Worm (Caenorhabditis elegans): Measurements from ENCODE around the gene Y62H9A.9.
A peak's percentile ranks its signal among the peaks of the same experiment; 100 is the strongest.

Y62H9A.9 gene

DNA sequence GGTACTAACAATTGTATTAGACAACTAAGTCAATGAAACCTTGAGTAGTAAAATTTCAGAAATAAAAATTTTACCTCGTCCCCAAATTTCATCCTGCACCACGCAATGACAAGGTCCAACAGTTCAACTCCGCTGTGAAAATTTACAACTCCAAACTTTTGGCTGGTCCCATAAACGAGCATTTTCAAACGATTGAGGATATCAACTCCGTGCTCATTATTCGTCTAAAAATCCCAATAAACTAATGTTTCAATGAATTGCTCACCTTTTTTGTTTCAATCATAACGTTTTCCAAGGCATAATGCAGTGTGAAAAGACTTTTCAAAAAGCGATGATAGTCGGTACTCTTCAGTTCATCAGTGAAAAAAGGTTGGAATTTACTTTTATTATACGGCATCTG, 8.7 kb upstream of the Y62H9A.9 start:
- no peak for TF ChIP-seq zip-5 (tag; optimal IDR thresholded peaks at IDR 0.05)
- TF ChIP-seq hlh-6 (tag; optimal IDR thresholded peaks at IDR 0.05), result no peak
- TF ChIP-seq ceh-9 (tag; optimal IDR thresholded peaks at IDR 0.05), result no peak
- no peak for TF ChIP-seq rnt-1 (tag; optimal IDR thresholded peaks at IDR 0.05)
- no peak for TF ChIP-seq ets-4 (tag; optimal IDR thresholded peaks at IDR 0.05)
- TF ChIP-seq elt-2 (tag; optimal IDR thresholded peaks at IDR 0.05), result no peak
- TF ChIP-seq tbx-2 (tag; optimal IDR thresholded peaks at IDR 0.05), result no peak
- TF ChIP-seq nhr-11 (tag; optimal IDR thresholded peaks at IDR 0.05), result no peak
- TF ChIP-seq dmd-4 (tag; optimal IDR thresholded peaks at IDR 0.05; ENCODE audit: borderline replicate concordance), result no peak
- TF ChIP-seq sox-4 (tag; optimal IDR thresholded peaks at IDR 0.05), result no peak
- TF ChIP-seq ama-1 (optimal IDR thresholded peaks at IDR 0.05), result no peak
- TF ChIP-seq ceh-48 (tag; optimal IDR thresholded peaks at IDR 0.05), result no peak
- no peak for TF ChIP-seq K02D7.2 (tag; optimal IDR thresholded peaks at IDR 0.05)
- no peak for TF ChIP-seq C38D4.7 (GFP tag; optimal IDR thresholded peaks at IDR 0.05)
- TF ChIP-seq tbx-7 (tag; optimal IDR thresholded peaks at IDR 0.05), result no peak
- no peak for TF ChIP-seq ceh-2 (tag; optimal IDR thresholded peaks at IDR 0.05)

DNA sequence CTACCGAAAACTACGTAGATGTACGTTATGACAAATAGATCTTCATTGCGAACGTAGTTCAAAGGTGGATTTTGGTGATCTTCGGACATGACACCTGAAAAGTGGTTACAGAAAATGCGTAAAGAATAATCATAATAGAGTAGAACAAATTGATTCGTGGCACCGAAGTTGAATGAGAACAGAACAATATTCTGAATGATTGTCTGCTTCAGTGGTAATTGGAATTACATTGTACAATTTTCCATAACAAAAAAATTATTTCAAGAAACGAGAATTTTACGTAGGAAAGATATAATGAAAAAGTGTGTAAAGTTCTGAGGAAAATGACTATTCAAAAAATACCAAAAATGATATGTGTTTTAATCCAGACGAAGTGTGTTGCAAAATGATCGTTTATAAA, 4.7 kb upstream of the Y62H9A.9 start, which contains the start of gene Y62H9A.10:
Gene Y62H9A.10, minus strand, starts transcription at position 101 of the 400 bp plus-strand sequence.
- TF ChIP-seq ceh-24 (tag; optimal IDR thresholded peaks at IDR 0.05), result no peak
- no peak for TF ChIP-seq fkh-6 (tag; optimal IDR thresholded peaks at IDR 0.05)
- no peak for TF ChIP-seq hlh-30 (tag; optimal IDR thresholded peaks at IDR 0.05; ENCODE audit: insufficient read depth)
- TF ChIP-seq ztf-16 (tag; optimal IDR thresholded peaks at IDR 0.05), result no peak
- no peak for TF ChIP-seq ceh-2 (tag; optimal IDR thresholded peaks at IDR 0.05)
- no peak for TF ChIP-seq unc-86 (tag; optimal IDR thresholded peaks at IDR 0.05)
- no peak for TF ChIP-seq tbx-7 (tag; optimal IDR thresholded peaks at IDR 0.05)
- no peak for TF ChIP-seq elt-2 (tag; optimal IDR thresholded peaks at IDR 0.05)
- TF ChIP-seq pag-3 (tag; optimal IDR thresholded peaks at IDR 0.05; ENCODE audit: borderline replicate concordance), result no peak
- TF ChIP-seq pqm-1 (tag; optimal IDR thresholded peaks at IDR 0.05), result no peak
- no peak for TF ChIP-seq fax-1 (tag; optimal IDR thresholded peaks at IDR 0.05)
- TF ChIP-seq pax-1 (tag; optimal IDR thresholded peaks at IDR 0.05), result no peak
- TF ChIP-seq mec-3 (tag; optimal IDR thresholded peaks at IDR 0.05; ENCODE audit: borderline replicate concordance), result no peak
- no peak for TF ChIP-seq K09A11.1 (tag; optimal IDR thresholded peaks at IDR 0.05; ENCODE audit: insufficient read depth)
- TF ChIP-seq ceh-18 (tag; optimal IDR thresholded peaks at IDR 0.05), result no peak
- no peak for TF ChIP-seq ama-1 (optimal IDR thresholded peaks at IDR 0.05)

DNA sequence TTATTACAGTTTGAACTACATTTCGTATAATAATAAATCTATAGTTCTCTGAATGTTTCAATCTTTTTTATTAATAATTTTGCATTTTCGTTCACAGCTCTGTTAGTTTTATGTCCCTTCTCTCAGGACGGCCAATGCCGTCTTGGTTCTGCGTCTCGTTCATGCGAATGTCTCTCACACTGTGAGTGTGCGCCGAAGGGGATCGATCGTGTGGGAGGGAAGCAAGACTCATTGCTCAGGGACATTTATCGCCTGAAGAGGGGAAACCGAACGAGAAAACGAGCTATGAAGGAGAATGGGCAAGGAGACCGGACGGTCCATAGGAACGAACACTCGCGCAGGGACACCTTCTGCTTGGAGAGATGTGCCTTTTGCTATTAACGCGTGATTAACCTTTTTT, 1.1 kb upstream of the Y62H9A.9 start:
- TF ChIP-seq fkh-6 (tag; optimal IDR thresholded peaks at IDR 0.05), result no peak
- peak; percentile 28 for TF ChIP-seq unc-42 (tag; optimal IDR thresholded peaks at IDR 0.05)
- TF ChIP-seq sdc-2 (tag; optimal IDR thresholded peaks at IDR 0.05), result peak; percentile 97
- TF ChIP-seq ceh-31 (tag; optimal IDR thresholded peaks at IDR 0.05), result peak; percentile 46

DNA sequence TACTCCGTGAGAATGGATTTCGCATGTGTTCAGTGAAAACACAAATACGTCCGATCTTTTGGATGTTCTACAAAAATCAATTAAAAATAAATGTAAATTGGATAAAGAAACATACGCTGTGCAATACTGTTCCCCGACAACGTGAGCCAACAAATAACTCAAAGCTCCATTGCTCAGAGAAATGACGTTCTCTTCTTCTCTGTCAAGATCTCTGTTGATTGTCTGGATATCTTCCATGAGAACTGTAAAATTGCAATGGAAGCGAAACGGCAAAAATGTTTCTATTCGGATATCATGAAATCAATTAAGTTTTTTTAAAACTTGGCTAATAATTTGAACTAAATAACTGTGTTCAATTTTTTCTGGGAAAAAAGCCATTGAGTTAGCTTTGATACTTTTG, 1.2 kb downstream of the Y62H9A.9 start:
- no peak for TF ChIP-seq mec-3 (tag; optimal IDR thresholded peaks at IDR 0.05; ENCODE audit: borderline replicate concordance)
- no peak for TF ChIP-seq dmd-4 (tag; optimal IDR thresholded peaks at IDR 0.05; ENCODE audit: borderline replicate concordance)
- TF ChIP-seq ceh-45 (GFP tag; IDR thresholded peaks at IDR 0.05), result no peak
- TF ChIP-seq pha-4 (tag; optimal IDR thresholded peaks at IDR 0.05), result no peak
- TF ChIP-seq rnt-1 (tag; optimal IDR thresholded peaks at IDR 0.05), result no peak

DNA sequence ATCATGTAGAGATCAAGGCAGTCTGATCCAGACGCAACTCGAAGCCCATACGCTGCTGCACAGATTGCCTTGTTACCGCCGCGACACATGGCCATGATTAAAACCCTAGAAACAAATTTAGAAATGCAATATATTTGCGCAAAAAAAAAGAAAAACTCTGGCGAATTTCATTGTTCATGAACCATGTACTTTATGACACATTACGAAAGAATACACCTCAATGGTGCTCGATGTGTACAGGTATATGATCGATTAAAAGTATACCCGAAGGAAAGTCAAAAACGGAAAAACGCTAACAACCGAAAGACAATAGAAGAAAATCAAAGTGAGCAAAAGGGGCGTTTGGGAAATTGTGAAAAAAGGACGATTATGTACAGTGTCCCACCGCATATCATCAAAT, 5.6 kb downstream of the Y62H9A.9 start, which contains the start of gene Y62H9A.8:
Gene Y62H9A.8, minus strand, starts transcription at position 101 of the 400 bp plus-strand sequence.
- no peak for TF ChIP-seq fkh-6 (tag; optimal IDR thresholded peaks at IDR 0.05)
- TF ChIP-seq ttx-3 (tag; optimal IDR thresholded peaks at IDR 0.05), result no peak
